Worm (Caenorhabditis elegans) whole organism, young adult: Measurements from ENCODE around the gene T12B5.14.

Experiments used
- T26A5.8 ChIP-seq: sonication (generic microtip); optimal IDR thresholded peaks from 2 replicates; lab custom pipeline; 2016; ENCODE audit warnings: missing genetic modification characterization, missing compliant biosample characterization
- Y53G8AR.9 ChIP-seq: fragments of 200-800 bp; sonication (Bioruptor generic); conservative IDR thresholded peaks from 2 replicates; pipeline ENCODE4 v1.3.6; 2022; ENCODE audit warnings: missing genetic modification reagents, missing genetic modification characterization, missing compliant biosample characterization
- akir-1 ChIP-seq: fragments of 200-800 bp; sonication (Bioruptor generic); optimal IDR thresholded peaks from 2 replicates; lab custom pipeline; 2018; ENCODE audit warnings: mild to moderate bottlenecking, missing genetic modification characterization, moderate library complexity, missing compliant biosample characterization
- attf-5 ChIP-seq: fragments of 200-800 bp; sonication (Bioruptor generic); optimal IDR thresholded peaks from 2 replicates; lab custom pipeline; 2018; ENCODE audit warnings: mild to moderate bottlenecking, missing genetic modification characterization, missing compliant biosample characterization
- attf-6 ChIP-seq: fragments of 200-800 bp; sonication (Bioruptor generic); IDR thresholded peaks from 2 replicates; pipeline ENCODE4 v1.3.6; 2022; ENCODE audit warnings: missing genetic modification reagents, missing genetic modification characterization, missing compliant biosample characterization
- bed-2 ChIP-seq: fragments of 200-800 bp; sonication (Bioruptor generic); IDR thresholded peaks from 2 replicates; pipeline ENCODE4 v1.3.6; 2022; ENCODE audit warnings: missing genetic modification reagents, missing genetic modification characterization, missing compliant biosample characterization
- egl-44 ChIP-seq: fragments of 200-800 bp; sonication (Bioruptor generic); IDR thresholded peaks from 2 replicates; pipeline ENCODE4 v1.3.6; 2022; ENCODE audit warnings: missing genetic modification reagents, missing genetic modification characterization, missing compliant biosample characterization
- nhr-179 ChIP-seq: sonication (generic microtip); optimal IDR thresholded peaks from 2 replicates; lab custom pipeline; 2016; ENCODE audit warnings: mild to moderate bottlenecking, missing genetic modification characterization, missing compliant biosample characterization
- rec-8 ChIP-seq, 2 experiments: sonication (generic microtip); optimal IDR thresholded peaks; 2 replicates each; lab custom pipeline; 2016; ENCODE audit warnings: mild to moderate bottlenecking in 2 of 2, missing genetic modification characterization in 2 of 2, missing genetic modification reagents in 2 of 2, missing genotype in 2 of 2, missing biosample characterization in 1 of 2, missing compliant biosample characterization in 1 of 2, moderate library complexity in 1 of 2
- rpc-1 ChIP-seq, 2 experiments: fragments of 150-350 bp in 1 of 2; sonication (generic microtip) in 1 of 2; optimal IDR thresholded peaks; 2 replicates each; lab custom pipeline; 2014 to 2018; ENCODE audit warnings: missing biosample characterization in 1 of 2, missing genetic modification characterization in 1 of 2, missing genetic modification reagents in 1 of 2, missing genotype in 1 of 2
- sdz-38 ChIP-seq: sonication (generic microtip); optimal IDR thresholded peaks from 2 replicates; lab custom pipeline; 2016; ENCODE audit warnings: missing genotype, missing genetic modification characterization, missing compliant biosample characterization
- snpc-4 ChIP-seq, 5 experiments: fragments of 150-350 bp in 1 of 5; sonication (generic microtip) in 4 of 5; optimal IDR thresholded peaks; 2 replicates each; lab custom pipeline; 2014 to 2018; ENCODE audit warnings: missing genetic modification characterization in 5 of 5, missing biosample characterization in 3 of 5, antibody characterized with exemption in 2 of 5, mild to moderate bottlenecking in 2 of 5, missing compliant biosample characterization in 2 of 5, missing genotype in 2 of 5, moderate library complexity in 2 of 5, missing genetic modification reagents in 1 of 5
- tbp1 ChIP-seq: fragments of 200-800 bp; sonication (Bioruptor generic); optimal IDR thresholded peaks from 2 replicates; lab custom pipeline; 2018; ENCODE audit warnings: mild to moderate bottlenecking, missing genetic modification characterization, missing compliant biosample characterization
- unc-130 ChIP-seq: sonication (generic microtip); optimal IDR thresholded peaks from 2 replicates; lab custom pipeline; 2016; ENCODE audit warnings: missing genetic modification reagents, missing genetic modification characterization, missing compliant biosample characterization

DNA sequence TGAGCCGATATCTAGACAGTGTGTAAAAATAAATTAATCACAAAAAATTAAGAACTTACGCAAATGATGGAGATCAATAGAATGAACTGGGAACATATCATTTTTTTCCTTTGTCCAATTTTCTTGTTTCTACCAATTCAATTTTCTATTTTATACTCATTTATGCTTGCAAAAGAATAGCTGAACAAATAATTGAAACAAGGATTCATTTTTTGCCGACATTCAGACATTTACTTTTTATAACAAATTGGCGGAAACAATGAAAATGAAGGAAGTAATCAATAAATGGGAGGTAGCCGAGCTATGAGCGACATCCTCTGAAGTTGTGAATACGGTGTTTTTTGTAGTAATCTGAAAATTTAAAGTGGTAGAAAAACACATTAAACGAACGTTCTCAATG, 37.8 kb upstream of the T12B5.14 start, which contains the start of gene idpp-13:
- TF ChIP-seq attf-5 (GFP tag; lab: Kevin White, UChicago) (no peak), egl-44 (no peak), akir-1 (GFP tag; lab: Kevin White, UChicago) (no peak), sdz-38 (tag; lab: Kevin White, UChicago) (no peak), T26A5.8 (tag; lab: Kevin White, UChicago) (no peak), rec-8 (tag; optimal IDR thresholded peaks at IDR 0.05; lab: Kevin White, UChicago) (no peak), tbp1 (GFP tag; lab: Kevin White, UChicago) (no peak), bed-2 (GFP tag; lab: Robert Waterston, UW) (no peak), Y53G8AR.9 (GFP tag; lab: Robert Waterston, UW) (no peak), unc-130 (GFP tag; lab: Kevin White, UChicago) (no peak), attf-6 (no peak), snpc-4 (GFP tag; optimal IDR thresholded peaks at IDR 0.05; lab: Kevin White, UChicago) (no peak), snpc-4 (tag; optimal IDR thresholded peaks at IDR 0.05; lab: Kevin White, UChicago) (no peak), rpc-1 (optimal IDR thresholded peaks at IDR 0.05; lab: Kevin White, UChicago) (no peak), rpc-1 (tag; optimal IDR thresholded peaks at IDR 0.05; lab: Kevin White, UChicago) (no peak), nhr-179 (tag; lab: Kevin White, UChicago) (no peak)
